Fruit fly (Drosophila melanogaster) whole organism, embryonic: ENCODE results near the gene CG7550.
A peak's percentile ranks its signal among the peaks of the same experiment; 100 is the strongest.

ENCODE experiments used
- Ada2b ChIP-seq: fragments of 200-800 bp; sonication (Bioruptor generic); IDR thresholded peaks from 2 replicates; pipeline ENCODE4 v1.3.6; 2022; ENCODE audit warnings: missing biosample characterization, missing genetic modification characterization
- BEAF-32 ChIP-seq: fragments of 200-800 bp; sonication (Bioruptor generic); optimal IDR thresholded peaks from 3 replicates; lab custom pipeline; 2017; ENCODE audit warnings: missing biosample characterization, missing genetic modification characterization, mild to moderate bottlenecking, moderate library complexity, missing genetic modification reagents
- CG10959 ChIP-seq: fragments of 200-800 bp; sonication (Bioruptor generic); IDR thresholded peaks from 2 replicates; pipeline ENCODE4 v1.3.6; 2022; ENCODE audit warnings: missing biosample characterization, missing genetic modification characterization
- CG12659 ChIP-seq: fragments of 200-800 bp; sonication (Bioruptor generic); optimal IDR thresholded peaks from 3 replicates; lab custom pipeline; 2017; ENCODE audit warnings: mild to moderate bottlenecking, missing biosample characterization, missing genetic modification reagents, missing genetic modification characterization
- CG12769 ChIP-seq: fragments of 200-800 bp; sonication (Bioruptor generic); optimal IDR thresholded peaks from 2 replicates; lab custom pipeline; 2019; ENCODE audit warnings: missing biosample characterization, mild to moderate bottlenecking, missing genetic modification characterization, moderate library complexity
- CG13123 ChIP-seq: fragments of 200-800 bp; sonication (Bioruptor generic); optimal IDR thresholded peaks from 2 replicates; lab custom pipeline; 2016; ENCODE audit warnings: missing biosample characterization, missing genetic modification characterization
- CG14014 ChIP-seq: fragments of 200-800 bp; sonication (Bioruptor generic); IDR thresholded peaks from 2 replicates; pipeline ENCODE4 v1.3.6; 2022; ENCODE audit warnings: missing biosample characterization, missing genetic modification characterization
- CG16863 ChIP-seq: fragments of 200-800 bp; sonication (Bioruptor generic); optimal IDR thresholded peaks from 3 replicates; lab custom pipeline; 2016; ENCODE audit warnings: missing biosample characterization, missing genetic modification characterization
- CG17359 ChIP-seq: fragments of 200-800 bp; sonication (Bioruptor generic); optimal IDR thresholded peaks from 3 replicates; lab custom pipeline; 2018; ENCODE audit warnings: missing biosample characterization, mild to moderate bottlenecking, missing genetic modification characterization, moderate library complexity
- CG33213 ChIP-seq: fragments of 200-800 bp; sonication (Bioruptor generic); optimal IDR thresholded peaks from 3 replicates; lab custom pipeline; 2016; ENCODE audit warnings: missing biosample characterization, missing genetic modification characterization
- CG34422 ChIP-seq: fragments of 200-800 bp; sonication (Bioruptor generic); IDR thresholded peaks from 3 replicates; pipeline ENCODE4 v1.3.6; 2022; ENCODE audit warnings: missing biosample characterization, missing genetic modification characterization
- CG4617 ChIP-seq: fragments of 200-800 bp; sonication (Bioruptor generic); optimal IDR thresholded peaks from 3 replicates; lab custom pipeline; 2016; ENCODE audit warnings: missing biosample characterization, missing genetic modification characterization, borderline replicate concordance
- CG7372 ChIP-seq: fragments of 200-800 bp; sonication (Bioruptor generic); IDR thresholded peaks from 2 replicates; pipeline ENCODE4 v1.3.6; 2022; ENCODE audit warnings: missing biosample characterization, missing genetic modification characterization
- CG7839 ChIP-seq: fragments of 200-800 bp; sonication (Bioruptor generic); optimal IDR thresholded peaks from 3 replicates; lab custom pipeline; 2018; ENCODE audit warnings: missing biosample characterization, mild to moderate bottlenecking, missing genetic modification characterization, moderate library complexity
- CG9727 ChIP-seq: fragments of 200-800 bp; sonication (Bioruptor generic); optimal IDR thresholded peaks from 3 replicates; lab custom pipeline; 2017; ENCODE audit warnings: missing biosample characterization, mild to moderate bottlenecking, missing genetic modification characterization
- Dip3 ChIP-seq: fragments of 200-800 bp; sonication (Bioruptor generic); optimal IDR thresholded peaks from 3 replicates; lab custom pipeline; 2016; ENCODE audit warnings: missing biosample characterization, missing genetic modification characterization
- Doc3 ChIP-seq: fragments of 200-800 bp; sonication (Bioruptor generic); IDR thresholded peaks from 3 replicates; pipeline ENCODE4 v1.3.6; 2022; ENCODE audit warnings: missing biosample characterization, missing genetic modification characterization; ENCODE audit not compliant: partially characterized antibody
- Dp ChIP-seq: fragments of 200-800 bp; sonication (Bioruptor generic); optimal IDR thresholded peaks from 2 replicates; lab custom pipeline; 2018; ENCODE audit warnings: missing biosample characterization, mild to moderate bottlenecking, missing genetic modification characterization, moderate library complexity
- E2f2 ChIP-seq: fragments of 200-800 bp; sonication (Bioruptor generic); IDR thresholded peaks from 2 replicates; pipeline ENCODE4 v1.3.6; 2022; ENCODE audit warnings: missing biosample characterization, missing genetic modification characterization
- Fer3 ChIP-seq: fragments of 200-800 bp; sonication (Bioruptor generic); optimal IDR thresholded peaks from 2 replicates; lab custom pipeline; 2018; ENCODE audit warnings: missing biosample characterization, mild to moderate bottlenecking, missing genetic modification characterization, moderate library complexity
- Hmr ChIP-seq: fragments of 200-800 bp; sonication (Bioruptor generic); optimal IDR thresholded peaks from 3 replicates; lab custom pipeline; 2017; ENCODE audit warnings: mild to moderate bottlenecking, missing biosample characterization, missing genetic modification reagents, missing genetic modification characterization
- Hr51 ChIP-seq, 2 experiments: fragments of 200-800 bp; sonication (Bioruptor generic); optimal IDR thresholded peaks; 2 replicates in 1 of 2; 3 replicates in 1 of 2; lab custom pipeline; 2016 to 2018; ENCODE audit warnings: missing biosample characterization in 2 of 2, missing genetic modification characterization in 2 of 2, mild to moderate bottlenecking in 1 of 2, moderate library complexity in 1 of 2
- Pdp1 ChIP-seq, 2 experiments: fragments of 200-800 bp; sonication (Bioruptor generic); optimal IDR thresholded peaks; 3 replicates each; lab custom pipeline; 2016; ENCODE audit warnings: missing biosample characterization in 2 of 2, missing genetic modification characterization in 2 of 2, mild to moderate bottlenecking in 1 of 2, moderate library complexity in 1 of 2
- Sin3A ChIP-seq: fragments of >200 bp; optimal IDR thresholded peaks from 2 replicates; lab custom pipeline; 2018
- Sry-δ ChIP-seq: fragments of 200-800 bp; sonication (Bioruptor generic); optimal IDR thresholded peaks from 2 replicates; lab custom pipeline; 2016; ENCODE audit warnings: missing biosample characterization, missing genetic modification characterization
- ab ChIP-seq: fragments of 200-800 bp; sonication (Bioruptor generic); optimal IDR thresholded peaks from 2 replicates; lab custom pipeline; 2016; ENCODE audit warnings: missing biosample characterization, missing genetic modification characterization
- amos ChIP-seq: fragments of 200-800 bp; sonication (Bioruptor generic); IDR thresholded peaks from 2 replicates; pipeline ENCODE4 v1.3.6; 2022; ENCODE audit warnings: missing biosample characterization, missing genetic modification characterization; ENCODE audit not compliant: partially characterized antibody
- ap ChIP-seq: fragments of 200-800 bp; sonication (Bioruptor generic); IDR thresholded peaks from 2 replicates; pipeline ENCODE4 v1.3.6; 2022; ENCODE audit warnings: missing biosample characterization, missing genetic modification characterization
- ara ChIP-seq: fragments of 200-800 bp; sonication (Bioruptor generic); IDR thresholded peaks from 2 replicates; pipeline ENCODE4 v1.3.6; 2022; ENCODE audit warnings: missing biosample characterization, missing genetic modification characterization
- chinmo ChIP-seq: fragments of 200-800 bp; sonication (Bioruptor generic); IDR thresholded peaks from 4 replicates; pipeline ENCODE4 v1.3.6; 2022; ENCODE audit warnings: missing biosample characterization, missing genetic modification characterization; ENCODE audit not compliant: partially characterized antibody
- crp ChIP-seq, 2 experiments: fragments of 200-800 bp; sonication (Bioruptor generic); optimal IDR thresholded peaks; 2 replicates in 1 of 2; 3 replicates in 1 of 2; lab custom pipeline; 2017; ENCODE audit warnings: missing biosample characterization in 2 of 2, missing genetic modification characterization in 2 of 2, mild to moderate bottlenecking in 1 of 2, moderate library complexity in 1 of 2
- dimm ChIP-seq: fragments of 200-800 bp; sonication (Bioruptor generic); IDR thresholded peaks from 2 replicates; pipeline ENCODE4 v1.3.6; 2022; ENCODE audit warnings: missing biosample characterization, missing genetic modification characterization
- gcm ChIP-seq: fragments of 200-800 bp; sonication (Bioruptor generic); optimal IDR thresholded peaks from 2 replicates; lab custom pipeline; 2019; ENCODE audit warnings: missing biosample characterization, mild to moderate bottlenecking, missing genetic modification characterization, moderate library complexity
- gro ChIP-seq: fragments of 200-800 bp; sonication (Bioruptor generic); optimal IDR thresholded peaks from 2 replicates; lab custom pipeline; 2016; ENCODE audit warnings: missing biosample characterization, missing genetic modification characterization
- insv ChIP-seq, 2 experiments: fragments of 200-800 bp; sonication (Bioruptor generic); optimal IDR thresholded peaks; 3 replicates each; lab custom pipeline; 2016 to 2018; ENCODE audit warnings: missing biosample characterization in 2 of 2, missing genetic modification characterization in 2 of 2
- jumu ChIP-seq: fragments of 200-800 bp; sonication (Bioruptor generic); optimal IDR thresholded peaks from 3 replicates; lab custom pipeline; 2016; ENCODE audit warnings: missing biosample characterization, missing genetic modification characterization
- nau ChIP-seq: fragments of 200-800 bp; sonication (Bioruptor generic); optimal IDR thresholded peaks from 3 replicates; lab custom pipeline; 2017; ENCODE audit warnings: missing biosample characterization, mild to moderate bottlenecking, missing genetic modification characterization, missing genetic modification reagents
- pb ChIP-seq: fragments of 200-800 bp; sonication (Bioruptor generic); optimal IDR thresholded peaks from 3 replicates; lab custom pipeline; 2016; ENCODE audit warnings: missing biosample characterization, missing genetic modification characterization
- prd ChIP-seq, 3 experiments: fragments of >200 bp in 2 of 3; fragments of 200-800 bp in 1 of 3; sonication (Bioruptor generic) in 1 of 3; optimal IDR thresholded peaks in 2 of 3; IDR thresholded peaks in 1 of 3; 2 replicates in 2 of 3; 3 replicates in 1 of 3; pipeline versions ENCODE4 v1.3.6 to Lab custom; 2017 to 2022; ENCODE audit warnings: missing biosample characterization in 1 of 3, missing genetic modification characterization in 1 of 3
- pzg ChIP-seq: fragments of 200-800 bp; sonication (Bioruptor generic); optimal IDR thresholded peaks from 3 replicates; lab custom pipeline; 2018; ENCODE audit warnings: missing biosample characterization, mild to moderate bottlenecking, missing genetic modification characterization, moderate library complexity
- row ChIP-seq: fragments of 200-800 bp; sonication (Bioruptor generic); IDR thresholded peaks from 3 replicates; pipeline ENCODE4 v1.3.6; 2022; ENCODE audit warnings: missing biosample characterization, missing genetic modification characterization
- sens ChIP-seq: fragments of 200-800 bp; sonication (Bioruptor generic); peaks from one replicate; lab custom pipeline; 2016; ENCODE audit warnings: missing biosample characterization, missing genetic modification characterization
- slbo ChIP-seq: fragments of 200-800 bp; sonication (Bioruptor generic); IDR thresholded peaks from 2 replicates; pipeline ENCODE4 v1.3.6; 2022; ENCODE audit warnings: missing biosample characterization, missing genetic modification characterization
- tap ChIP-seq: fragments of 200-800 bp; optimal IDR thresholded peaks from 3 replicates; lab custom pipeline; 2019; ENCODE audit warnings: missing biosample characterization, mild to moderate bottlenecking, missing genetic modification characterization, moderate library complexity
- trem ChIP-seq: fragments of 200-800 bp; optimal IDR thresholded peaks from 3 replicates; lab custom pipeline; 2019; ENCODE audit warnings: missing biosample characterization, mild to moderate bottlenecking, missing genetic modification characterization, moderate library complexity
- trh ChIP-seq: fragments of 200-800 bp; sonication (Bioruptor generic); optimal IDR thresholded peaks from 2 replicates; lab custom pipeline; 2016; ENCODE audit warnings: missing biosample characterization, missing genetic modification characterization
- tup ChIP-seq: fragments of 200-800 bp; sonication (Bioruptor generic); optimal IDR thresholded peaks from 2 replicates; lab custom pipeline; 2016; ENCODE audit warnings: missing biosample characterization, mild to moderate bottlenecking, missing genetic modification characterization, moderate library complexity
- unpg ChIP-seq: fragments of 200-800 bp; sonication (Bioruptor generic); optimal IDR thresholded peaks from 3 replicates; lab custom pipeline; 2018; ENCODE audit warnings: missing biosample characterization, mild to moderate bottlenecking, missing genetic modification characterization, moderate library complexity

Gene CG7550

DNA sequence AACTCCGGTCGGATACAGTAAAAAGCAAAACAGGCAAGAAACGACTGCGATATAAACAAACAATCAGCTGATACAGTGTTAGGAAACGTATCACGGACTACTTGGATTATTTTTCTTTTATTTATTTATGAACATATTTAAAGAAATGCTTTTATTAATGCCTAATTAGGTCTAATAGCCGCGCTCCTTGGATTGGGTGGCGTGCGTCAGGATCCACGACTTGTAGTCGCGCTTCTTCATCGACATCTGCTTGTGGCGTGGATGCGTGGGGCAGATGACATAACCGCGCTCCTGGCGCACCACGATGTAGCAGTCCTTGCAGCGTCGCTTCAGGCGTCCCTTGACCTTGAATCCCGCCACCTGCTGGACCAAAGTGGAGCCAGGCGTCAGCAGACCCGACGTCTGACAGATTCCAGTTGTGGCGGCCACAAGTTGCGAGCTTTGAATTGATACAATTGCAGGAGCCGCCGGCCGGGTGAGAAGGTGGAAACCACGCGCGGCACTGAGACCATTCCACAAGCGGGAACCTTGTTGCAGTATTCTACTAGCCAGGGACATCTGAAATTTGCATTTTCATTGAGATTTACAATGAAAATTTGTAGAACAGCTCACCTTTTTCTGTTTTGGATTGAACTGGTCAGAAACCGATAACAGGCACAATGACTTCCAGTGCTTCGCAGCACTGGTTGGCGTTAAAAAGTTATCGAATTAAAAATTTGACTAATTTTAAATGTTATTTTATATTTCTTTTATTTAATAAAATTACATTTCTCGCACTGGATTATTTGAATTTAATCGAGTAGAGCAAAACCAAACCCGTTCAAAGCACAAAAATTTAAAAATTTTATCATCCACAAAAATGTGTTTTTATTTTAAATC lies at the start of gene CG7550, which contains the start of gene mRpL36:
Gene CG7550 (minus strand): TSS at position 51 of the 879 bp plus-strand sequence.
Gene mRpL36 (minus strand): TSS at position 652 of the 879 bp plus-strand sequence.
- TF ChIP-seq amos (GFP tag; lab: Robert Waterston, UW) (0 out of 2 replicates have a peak, but pooled peaks have one; percentile 6), ap (GFP tag; lab: Robert Waterston, UW) (no peak), CG7372 (GFP tag; lab: Robert Waterston, UW) (no peak), CG16863 (no peak), trem (tag; lab: Kevin White, UChicago) (no peak), chinmo (GFP tag; lab: Robert Waterston, UW) (no peak), CG7839 (tag; lab: Kevin White, UChicago) (no peak), ab (no peak), CG17359 (tag; lab: Kevin White, UChicago) (no peak), trh (GFP tag; lab: Kevin White, UChicago) (no peak), CG9727 (GFP tag; lab: Kevin White, UChicago) (no peak), Dp (peak; percentile 47), Dip3 (GFP tag; lab: Kevin White, UChicago) (no peak), E2f2 (GFP tag; lab: Robert Waterston, UW) (peak; percentile 55; the same call in 1 of the 2 replicates), ara (no peak), unpg (GFP tag; lab: Kevin White, UChicago) (no peak), BEAF-32 (no peak), Ada2b (GFP tag; lab: Robert Waterston, UW) (no peak), Pdp1 (GFP tag; optimal IDR thresholded peaks at IDR 0.05; lab: Kevin White, UChicago) (peak in 1 of 2 experiments; percentile 91), sens (peak; percentile 28), prd (optimal IDR thresholded peaks at IDR 0.05; lab: Kevin White, UChicago) (no peak), prd (GFP tag; IDR thresholded peaks at IDR 0.05; lab: Robert Waterston, UW) (0 out of 3 replicates have a peak, but pooled peaks have one; percentile 16), slbo (0 out of 2 replicates have a peak, but pooled peaks have one; percentile 41), CG34422 (no peak), CG14014 (GFP tag; lab: Robert Waterston, UW) (no peak), CG33213 (GFP tag; lab: Kevin White, UChicago) (no peak), nau (GFP tag; lab: Kevin White, UChicago) (no peak), Hmr (no peak), jumu (GFP tag; lab: Kevin White, UChicago) (no peak), row (GFP tag; lab: Robert Waterston, UW) (0 out of 3 replicates have a peak, but pooled peaks have one; percentile 10), Fer3 (tag; lab: Kevin White, UChicago) (no peak), insv (GFP tag; optimal IDR thresholded peaks at IDR 0.05; lab: Kevin White, UChicago) (no peak), Hr51 (GFP tag; optimal IDR thresholded peaks at IDR 0.05; lab: Kevin White, UChicago) (peak in 1 of 2 experiments; percentile 13), gro (GFP tag; lab: Kevin White, UChicago) (no peak), crp (GFP tag; optimal IDR thresholded peaks at IDR 0.05; lab: Kevin White, UChicago) (peak in 1 of 2 experiments; percentile 67), pzg (GFP tag; lab: Kevin White, UChicago) (peak; percentile 10), CG13123 (GFP tag; lab: Kevin White, UChicago) (no peak), pb (no peak), tap (no peak), tup (GFP tag; lab: Kevin White, UChicago) (no peak), CG12659 (GFP tag; lab: Kevin White, UChicago) (peak; percentile 24), CG10959 (no peak), dimm (GFP tag; lab: Robert Waterston, UW) (no peak), Doc3 (no peak), Sin3A (no peak), CG12769 (tag; lab: Kevin White, UChicago) (no peak), Sry-δ (GFP tag; lab: Kevin White, UChicago) (no peak), gcm (GFP tag; lab: Kevin White, UChicago) (no peak), CG4617 (no peak)
